Fruit fly (Drosophila melanogaster): ENCODE results near the gene mus201.

DNA sequence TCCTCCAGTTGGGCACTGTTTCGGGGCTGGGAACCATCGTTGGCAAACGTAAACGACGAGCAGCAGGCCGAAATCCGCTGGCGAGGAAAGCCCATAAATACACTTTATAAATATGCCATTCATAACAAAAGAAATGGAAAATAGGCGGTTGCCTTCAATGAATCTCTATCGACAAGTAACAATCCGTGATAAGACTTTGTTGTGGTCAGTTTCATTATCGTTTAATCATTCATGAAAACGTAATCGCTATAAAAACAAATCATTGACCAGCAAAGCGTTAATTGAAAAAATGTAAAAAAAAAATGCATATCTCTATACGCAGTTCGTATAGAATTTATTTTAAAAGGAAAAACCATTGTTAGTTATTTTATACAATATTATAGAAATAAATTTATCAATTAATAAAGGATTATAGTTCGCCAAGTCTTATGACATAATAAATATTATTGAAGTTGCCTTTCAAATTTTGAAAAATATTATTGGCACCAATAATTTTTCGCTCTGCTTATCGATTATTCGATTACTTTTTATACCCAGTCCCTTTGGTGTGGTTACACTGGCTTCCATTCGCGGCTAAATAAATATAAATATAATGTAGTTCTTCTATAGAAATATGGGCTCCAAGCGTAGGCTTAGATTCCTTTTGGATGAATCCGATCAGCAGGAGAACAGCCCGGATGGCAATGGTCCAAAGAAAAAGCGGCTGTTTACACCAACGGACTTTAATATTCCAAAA is 37.9 kb upstream of the mus201 start, which contains the start of gene CG31898:
- TF ChIP-seq psq (optimal IDR thresholded peaks at IDR 0.05) (no peak), ttk (optimal IDR thresholded peaks at IDR 0.05) (no peak), insv (optimal IDR thresholded peaks at IDR 0.05) (no peak), h (optimal IDR thresholded peaks at IDR 0.05) (no peak)
